Worm (Caenorhabditis elegans): ENCODE results near the gene F07F6.8.

F07F6.8 gene

ce11 chrII:5447381-5447780 is 21.8 kb upstream of the F07F6.8 start, which contains the start of gene cex-1:
Gene cex-1 (plus strand): TSS chrII:5447681.
- TF ChIP-seq him-1 (tag; optimal IDR thresholded peaks at IDR 0.05) (no peak), dao-5 (tag; optimal IDR thresholded peaks at IDR 0.05) (no peak), W03F9.2 (tag; optimal IDR thresholded peaks at IDR 0.05) (no peak)

ce11 chrII:5446506-5446905 is 21.0 kb upstream of the F07F6.8 start, which contains the start of gene nmr-1:
Gene nmr-1 (minus strand): TSS chrII:5446606.
- TF ChIP-seq dao-5 (tag; optimal IDR thresholded peaks at IDR 0.05) = no peak
- no peak for TF ChIP-seq him-1 (tag; optimal IDR thresholded peaks at IDR 0.05)
- no peak for TF ChIP-seq W03F9.2 (tag; optimal IDR thresholded peaks at IDR 0.05)

ce11 chrII:5437586-5437985 is 12.1 kb upstream of the F07F6.8 start, which contains the start of gene F07F6.1:
Gene F07F6.1 (plus strand): TSS chrII:5437886.
- no peak for TF ChIP-seq W03F9.2 (tag; optimal IDR thresholded peaks at IDR 0.05)
- TF ChIP-seq him-1 (tag; optimal IDR thresholded peaks at IDR 0.05) = no peak
- no peak for TF ChIP-seq dao-5 (tag; optimal IDR thresholded peaks at IDR 0.05)

- TF ChIP-seq dao-5 (tag; optimal IDR thresholded peaks at IDR 0.05) = no peak
Measured at ce11 chrII:5436833-5437232, 11.3 kb upstream of the F07F6.8 start, which contains the start of gene dct-5. Gene dct-5 (minus strand): TSS chrII:5436933.

ce11 chrII:5433069-5433468 is 7.5 kb upstream of the F07F6.8 start, which contains the start of gene srx-114:
Gene srx-114 (minus strand): TSS chrII:5433169.
- TF ChIP-seq dao-5 (tag; optimal IDR thresholded peaks at IDR 0.05) (no peak), him-1 (tag; optimal IDR thresholded peaks at IDR 0.05) (no peak), W03F9.2 (tag; optimal IDR thresholded peaks at IDR 0.05) (no peak)

ce11 chrII:5429522-5430257 is 4.2 kb upstream of the F07F6.8 start, which contains the start of the genes F07F6.4 and F07F6.2:
Gene F07F6.4 (minus strand): TSS chrII:5429572.
Gene F07F6.2 (plus strand): TSS chrII:5430207.
- TF ChIP-seq dao-5 (tag; optimal IDR thresholded peaks at IDR 0.05) (no peak), him-1 (tag; optimal IDR thresholded peaks at IDR 0.05) (no peak), W03F9.2 (tag; optimal IDR thresholded peaks at IDR 0.05) (peak; percentile 6)

ce11 chrII:5426470-5426869 is 937 bp upstream of the F07F6.8 start:
- TF ChIP-seq dao-5 (tag; optimal IDR thresholded peaks at IDR 0.05) = no peak
- no peak for TF ChIP-seq him-1 (tag; optimal IDR thresholded peaks at IDR 0.05)
- no peak for TF ChIP-seq W03F9.2 (tag; optimal IDR thresholded peaks at IDR 0.05)

- TF ChIP-seq dao-5 (tag; optimal IDR thresholded peaks at IDR 0.05) (no peak), him-1 (tag; optimal IDR thresholded peaks at IDR 0.05) (no peak), W03F9.2 (tag; optimal IDR thresholded peaks at IDR 0.05) (no peak)
Measured at ce11 chrII:5426054-5426453, 521 bp upstream of the F07F6.8 start.

ce11 chrII:5423832-5424231 is 1.7 kb downstream of the F07F6.8 start, which contains the start of gene F07F6.7:
Gene F07F6.7 (minus strand): TSS chrII:5423858.
- TF ChIP-seq W03F9.2 (tag; optimal IDR thresholded peaks at IDR 0.05) (no peak), dao-5 (tag; optimal IDR thresholded peaks at IDR 0.05) (no peak), him-1 (tag; optimal IDR thresholded peaks at IDR 0.05) (no peak)

- TF ChIP-seq W03F9.2 (tag; optimal IDR thresholded peaks at IDR 0.05) (no peak), him-1 (tag; optimal IDR thresholded peaks at IDR 0.05) (no peak), dao-5 (tag; optimal IDR thresholded peaks at IDR 0.05) (no peak)
Measured at ce11 chrII:5420947-5421614, 4.5 kb downstream of the F07F6.8 start, which contains the start of gene tofu-6. Gene tofu-6 (plus strand): TSS chrII:5421248.

- TF ChIP-seq W03F9.2 (tag; optimal IDR thresholded peaks at IDR 0.05) (no peak), dao-5 (tag; optimal IDR thresholded peaks at IDR 0.05) (no peak), him-1 (tag; optimal IDR thresholded peaks at IDR 0.05) (no peak)
Measured at ce11 chrII:5418929-5419328, 6.6 kb downstream of the F07F6.8 start, which contains the start of gene EEED8.15. Gene EEED8.15 (plus strand): TSS chrII:5419229.

- TF ChIP-seq W03F9.2 (tag; optimal IDR thresholded peaks at IDR 0.05) (no peak), him-1 (tag; optimal IDR thresholded peaks at IDR 0.05) (no peak), dao-5 (tag; optimal IDR thresholded peaks at IDR 0.05) (no peak)
Measured at ce11 chrII:5418317-5418716, 7.2 kb downstream of the F07F6.8 start.

- TF ChIP-seq W03F9.2 (tag; optimal IDR thresholded peaks at IDR 0.05) (no peak), him-1 (tag; optimal IDR thresholded peaks at IDR 0.05) (no peak), dao-5 (tag; optimal IDR thresholded peaks at IDR 0.05) (no peak)
Measured at ce11 chrII:5417905-5418304, 7.6 kb downstream of the F07F6.8 start.

ce11 chrII:5416204-5416764 is 9.2 kb downstream of the F07F6.8 start, which contains the start of gene EEED8.2:
Gene EEED8.2 (plus strand): TSS chrII:5416714.
- no peak for TF ChIP-seq him-1 (tag; optimal IDR thresholded peaks at IDR 0.05)
- no peak for TF ChIP-seq W03F9.2 (tag; optimal IDR thresholded peaks at IDR 0.05)
- no peak for TF ChIP-seq dao-5 (tag; optimal IDR thresholded peaks at IDR 0.05)

Data from whole organism, L4/young adult.